Fruit fly (Drosophila melanogaster) whole organism, embryonic: ENCODE measurements around the gene CG32176.

Experiments used
- Blimp-1 ChIP-seq: fragments of 200-800 bp; sonication (Bioruptor generic); optimal IDR thresholded peaks from 3 replicates; lab custom pipeline; 2018; ENCODE audit warnings: missing biosample characterization, missing genetic modification characterization, mild to moderate bottlenecking, moderate library complexity, missing genetic modification reagents
- CG11560 ChIP-seq: fragments of 200-800 bp; sonication (Bioruptor generic); IDR thresholded peaks from 3 replicates; pipeline ENCODE4 v1.3.6; 2022; ENCODE audit warnings: missing biosample characterization, missing genetic modification characterization
- CG12104 ChIP-seq: fragments of 200-800 bp; sonication (Bioruptor generic); optimal IDR thresholded peaks from 3 replicates; lab custom pipeline; 2016; ENCODE audit warnings: missing biosample characterization, missing genetic modification characterization
- CG1529 ChIP-seq: fragments of 200-800 bp; sonication (Bioruptor generic); optimal IDR thresholded peaks from 3 replicates; lab custom pipeline; 2018; ENCODE audit warnings: missing biosample characterization, missing genetic modification characterization
- CG15514 ChIP-seq: fragments of 200-800 bp; sonication (Bioruptor generic); optimal IDR thresholded peaks from 3 replicates; lab custom pipeline; 2017; ENCODE audit warnings: missing biosample characterization, missing genetic modification characterization, mild to moderate bottlenecking, moderate library complexity, missing genetic modification reagents
- CG1603 ChIP-seq: fragments of 200-800 bp; sonication (Bioruptor generic); optimal IDR thresholded peaks from 2 replicates; lab custom pipeline; 2019; ENCODE audit warnings: missing biosample characterization, mild to moderate bottlenecking, missing genetic modification characterization, moderate library complexity
- CG1647 ChIP-seq: fragments of 200-800 bp; sonication (Bioruptor generic); optimal IDR thresholded peaks from 3 replicates; lab custom pipeline; 2016; ENCODE audit warnings: missing biosample characterization, missing genetic modification characterization
- CG30431 ChIP-seq: fragments of 200-800 bp; sonication (Bioruptor generic); optimal IDR thresholded peaks from 2 replicates; lab custom pipeline; 2017; ENCODE audit warnings: missing biosample characterization, missing genetic modification characterization
- CG31388 ChIP-seq: fragments of 200-800 bp; sonication (Bioruptor generic); optimal IDR thresholded peaks from 2 replicates; lab custom pipeline; 2016; ENCODE audit warnings: missing biosample characterization, missing genetic modification characterization
- CG32772 ChIP-seq: fragments of 200-800 bp; sonication (Bioruptor generic); IDR thresholded peaks from 2 replicates; pipeline ENCODE4 v1.3.6; 2022; ENCODE audit warnings: missing biosample characterization, missing genetic modification characterization
- CG33213 ChIP-seq: fragments of 200-800 bp; sonication (Bioruptor generic); optimal IDR thresholded peaks from 3 replicates; lab custom pipeline; 2016; ENCODE audit warnings: missing biosample characterization, missing genetic modification characterization
- CG3407 ChIP-seq: fragments of 200-800 bp; sonication (Bioruptor generic); optimal IDR thresholded peaks from 2 replicates; lab custom pipeline; 2018; ENCODE audit warnings: missing biosample characterization, mild to moderate bottlenecking, missing genetic modification characterization
- CG3726 ChIP-seq: fragments of 200-800 bp; sonication (Bioruptor generic); IDR thresholded peaks from 3 replicates; pipeline ENCODE4, ENCODE4 v1.3.6; 2022; ENCODE audit warnings: missing biosample characterization, missing genetic modification characterization
- CG5953 ChIP-seq: fragments of 200-800 bp; sonication (Bioruptor generic); IDR thresholded peaks from 2 replicates; pipeline ENCODE4 v1.3.6; 2022; ENCODE audit warnings: missing biosample characterization, missing genetic modification characterization
- CG8359 ChIP-seq: fragments of 200-800 bp; sonication (Bioruptor generic); optimal IDR thresholded peaks from 2 replicates; lab custom pipeline; 2017; ENCODE audit warnings: missing biosample characterization, mild to moderate bottlenecking, missing genetic modification characterization, borderline replicate concordance
- CHES-1-like ChIP-seq: fragments of 200-800 bp; sonication (Bioruptor generic); optimal IDR thresholded peaks from 2 replicates; lab custom pipeline; 2016; ENCODE audit warnings: missing biosample characterization, missing genetic modification characterization
- Dll ChIP-seq: fragments of 200-800 bp; sonication (Bioruptor generic); IDR thresholded peaks from 4 replicates; pipeline ENCODE4 v1.3.6; 2022; ENCODE audit warnings: missing biosample characterization, missing genetic modification characterization; ENCODE audit not compliant: partially characterized antibody
- Doc2 ChIP-seq: fragments of 200-800 bp; sonication (Bioruptor generic); IDR thresholded peaks from 2 replicates; pipeline ENCODE4 v1.3.6; 2022; ENCODE audit warnings: missing biosample characterization, missing genetic modification characterization
- Fer2 ChIP-seq: fragments of 200-800 bp; sonication (Bioruptor generic); optimal IDR thresholded peaks from 2 replicates; lab custom pipeline; 2018; ENCODE audit warnings: missing biosample characterization, mild to moderate bottlenecking, missing genetic modification characterization, moderate library complexity
- Hand ChIP-seq: fragments of 200-800 bp; sonication (Bioruptor generic); optimal IDR thresholded peaks from 2 replicates; lab custom pipeline; 2017; ENCODE audit warnings: mild to moderate bottlenecking, missing biosample characterization, missing genetic modification reagents, missing genetic modification characterization
- HmgZ ChIP-seq: fragments of 200-800 bp; sonication (Bioruptor generic); optimal IDR thresholded peaks from 2 replicates; lab custom pipeline; 2018; ENCODE audit warnings: missing biosample characterization, mild to moderate bottlenecking, missing genetic modification characterization
- Hr51 ChIP-seq, 2 experiments: fragments of 200-800 bp; sonication (Bioruptor generic); optimal IDR thresholded peaks; 2 replicates in 1 of 2; 3 replicates in 1 of 2; lab custom pipeline; 2016 to 2018; ENCODE audit warnings: missing biosample characterization in 2 of 2, missing genetic modification characterization in 2 of 2, mild to moderate bottlenecking in 1 of 2, moderate library complexity in 1 of 2
- MBD-R2 ChIP-seq: fragments of 200-800 bp; sonication (Bioruptor generic); IDR thresholded peaks from 2 replicates; pipeline ENCODE4 v1.3.6; 2022; ENCODE audit warnings: missing biosample characterization, missing genetic modification characterization
- Ravus ChIP-seq: fragments of 200-800 bp; sonication (Bioruptor generic); IDR thresholded peaks from 2 replicates; pipeline ENCODE4 v1.3.6; 2022; ENCODE audit warnings: missing biosample characterization, missing genetic modification characterization
- Sox102F ChIP-seq: fragments of 200-800 bp; sonication (Bioruptor generic); optimal IDR thresholded peaks from 2 replicates; lab custom pipeline; 2018; ENCODE audit warnings: missing biosample characterization, mild to moderate bottlenecking, missing genetic modification characterization, moderate library complexity
- Sry-δ ChIP-seq: fragments of 200-800 bp; sonication (Bioruptor generic); optimal IDR thresholded peaks from 2 replicates; lab custom pipeline; 2016; ENCODE audit warnings: missing biosample characterization, missing genetic modification characterization
- Trl ChIP-seq, 3 experiments: fragments of >200 bp in 2 of 3; fragments of 200-800 bp in 1 of 3; sonication (Bioruptor generic) in 1 of 3; optimal IDR thresholded peaks; 2 replicates in 1 of 3; 3 replicates in 2 of 3; lab custom pipeline; 2016 to 2017; ENCODE audit warnings: missing biosample characterization in 1 of 3, missing genetic modification characterization in 1 of 3
- ab ChIP-seq: fragments of 200-800 bp; sonication (Bioruptor generic); optimal IDR thresholded peaks from 2 replicates; lab custom pipeline; 2016; ENCODE audit warnings: missing biosample characterization, missing genetic modification characterization
- bab2 ChIP-seq: fragments of 200-800 bp; sonication (Bioruptor generic); optimal IDR thresholded peaks from 2 replicates; lab custom pipeline; 2016; ENCODE audit warnings: missing biosample characterization, missing genetic modification characterization
- bbx ChIP-seq: fragments of 200-800 bp; sonication (Bioruptor generic); IDR thresholded peaks from 2 replicates; pipeline ENCODE4 v1.3.6; 2022; ENCODE audit warnings: missing biosample characterization, missing genetic modification characterization; ENCODE audit not compliant: partially characterized antibody
- bigmax ChIP-seq: fragments of 200-800 bp; sonication (Bioruptor generic); optimal IDR thresholded peaks from 2 replicates; lab custom pipeline; 2018; ENCODE audit warnings: missing biosample characterization, mild to moderate bottlenecking, missing genetic modification characterization
- disco-r ChIP-seq: fragments of 200-800 bp; sonication (Bioruptor generic); optimal IDR thresholded peaks from 2 replicates; lab custom pipeline; 2016; ENCODE audit warnings: missing biosample characterization, missing genetic modification characterization
- eyg ChIP-seq: fragments of 200-800 bp; sonication (Bioruptor generic); optimal IDR thresholded peaks from 3 replicates; lab custom pipeline; 2016; ENCODE audit warnings: missing biosample characterization, missing genetic modification characterization
- gcm ChIP-seq: fragments of 200-800 bp; sonication (Bioruptor generic); optimal IDR thresholded peaks from 2 replicates; lab custom pipeline; 2019; ENCODE audit warnings: missing biosample characterization, mild to moderate bottlenecking, missing genetic modification characterization, moderate library complexity
- gem ChIP-seq: fragments of 200-800 bp; sonication (Bioruptor generic); optimal IDR thresholded peaks from 2 replicates; lab custom pipeline; 2019; ENCODE audit warnings: missing biosample characterization, mild to moderate bottlenecking, missing genetic modification characterization, moderate library complexity
- jing ChIP-seq: fragments of 200-800 bp; sonication (Bioruptor generic); optimal IDR thresholded peaks from 2 replicates; lab custom pipeline; 2018; ENCODE audit warnings: missing biosample characterization, mild to moderate bottlenecking, missing genetic modification characterization
- lilli ChIP-seq: fragments of 200-800 bp; sonication (Bioruptor generic); optimal IDR thresholded peaks from 3 replicates; lab custom pipeline; 2016; ENCODE audit warnings: missing biosample characterization, missing genetic modification characterization
- lmd ChIP-seq: fragments of 200-800 bp; sonication (Bioruptor generic); IDR thresholded peaks from 2 replicates; pipeline ENCODE4 v1.3.6; 2022; ENCODE audit warnings: missing biosample characterization, missing genetic modification characterization
- luna ChIP-seq: fragments of 200-800 bp; sonication (Bioruptor generic); optimal IDR thresholded peaks from 2 replicates; lab custom pipeline; 2016; ENCODE audit warnings: missing biosample characterization, missing genetic modification characterization
- mam ChIP-seq: fragments of 200-800 bp; sonication (Bioruptor generic); optimal IDR thresholded peaks from 3 replicates; lab custom pipeline; 2016; ENCODE audit warnings: missing biosample characterization, missing genetic modification characterization
- nmo ChIP-seq: fragments of 200-800 bp; sonication (Bioruptor generic); optimal IDR thresholded peaks from 2 replicates; lab custom pipeline; 2018; ENCODE audit warnings: missing biosample characterization, mild to moderate bottlenecking, missing genetic modification characterization, moderate library complexity
- oc ChIP-seq: fragments of 200-800 bp; sonication (Bioruptor generic); optimal IDR thresholded peaks from 2 replicates; lab custom pipeline; 2018; ENCODE audit warnings: missing biosample characterization, mild to moderate bottlenecking, missing genetic modification characterization, moderate library complexity
- otp ChIP-seq: fragments of 200-800 bp; sonication (Bioruptor generic); IDR thresholded peaks from 3 replicates; pipeline ENCODE4, ENCODE4 v1.3.6; 2022; ENCODE audit warnings: missing biosample characterization, missing genetic modification characterization
- sc ChIP-seq, 3 experiments: fragments of >200 bp in 2 of 3; fragments of 200-800 bp in 1 of 3; sonication (Bioruptor generic) in 1 of 3; optimal IDR thresholded peaks; 2 replicates in 2 of 3; 3 replicates in 1 of 3; lab custom pipeline; 2017; ENCODE audit warnings: mild to moderate bottlenecking in 1 of 3, missing biosample characterization in 1 of 3, missing genetic modification characterization in 1 of 3, missing genetic modification reagents in 1 of 3
- sd ChIP-seq: fragments of 200-800 bp; sonication (Bioruptor generic); optimal IDR thresholded peaks from 3 replicates; lab custom pipeline; 2018; ENCODE audit warnings: missing biosample characterization, mild to moderate bottlenecking, missing genetic modification characterization, moderate library complexity
- sima ChIP-seq: fragments of 200-800 bp; sonication (Bioruptor generic); optimal IDR thresholded peaks from 2 replicates; lab custom pipeline; 2016; ENCODE audit warnings: missing biosample characterization, missing genetic modification characterization
- ssp ChIP-seq: fragments of 200-800 bp; sonication (Bioruptor generic); IDR thresholded peaks from 2 replicates; pipeline ENCODE4 v1.3.6; 2022; ENCODE audit warnings: missing biosample characterization, missing genetic modification characterization
- trem ChIP-seq: fragments of 200-800 bp; optimal IDR thresholded peaks from 3 replicates; lab custom pipeline; 2019; ENCODE audit warnings: missing biosample characterization, mild to moderate bottlenecking, missing genetic modification characterization, moderate library complexity
- zen2 ChIP-seq: fragments of 200-800 bp; sonication (Bioruptor generic); IDR thresholded peaks from 3 replicates; pipeline ENCODE4 v1.3.6; 2022; ENCODE audit warnings: missing biosample characterization, missing genetic modification characterization; ENCODE audit not compliant: partially characterized antibody

Gene CG32176

dm6 chr3L:17433555-17433954 lies at the start of gene CG32176, which contains the start of gene Coq4 (continued):
- TF ChIP-seq CG33213: peak; percentile 97
- peak; percentile 93 for TF ChIP-seq CG1529
- TF ChIP-seq otp (GFP tag; lab: Robert Waterston, UW): peak; percentile 98
- peak; percentile 97 for TF ChIP-seq CG30431 (GFP tag; lab: Kevin White, UChicago)
- peak; percentile 98 for TF ChIP-seq nmo (GFP tag; lab: Kevin White, UChicago)
- peak; percentile 99 for TF ChIP-seq Sox102F (GFP tag; lab: Kevin White, UChicago)
- TF ChIP-seq gem (tag; lab: Kevin White, UChicago): peak; percentile 99
- peak; percentile 98 for TF ChIP-seq CG1647 (GFP tag; lab: Kevin White, UChicago)
- TF ChIP-seq bab2: peak; percentile 98
- TF ChIP-seq jing (GFP tag; lab: Kevin White, UChicago): peak; percentile 97
- TF ChIP-seq CG12104 (GFP tag; lab: Kevin White, UChicago): peak; percentile 94
- TF ChIP-seq HmgZ (tag; lab: Kevin White, UChicago): peak; percentile 99
- no peak; the same call in 2 of the 3 replicates for TF ChIP-seq zen2 (GFP tag; lab: Robert Waterston, UW)
- TF ChIP-seq CG32772 (GFP tag; lab: Robert Waterston, UW): peak; percentile 98
- peak; percentile 88 for TF ChIP-seq sd (tag; lab: Kevin White, UChicago)
- peak; percentile 98 for TF ChIP-seq CG3726 (GFP tag; lab: Robert Waterston, UW)
- TF ChIP-seq sima (GFP tag; lab: Kevin White, UChicago): peak; percentile 92
- no peak for TF ChIP-seq Trl (optimal IDR thresholded peaks at IDR 0.05; lab: Kevin White, UChicago)
- peak; percentile 99 for TF ChIP-seq Trl (GFP tag; optimal IDR thresholded peaks at IDR 0.05; lab: Kevin White, UChicago)
- peak; percentile 93 for TF ChIP-seq CG3407 (GFP tag; lab: Kevin White, UChicago)
- peak; percentile 89 for TF ChIP-seq CG11560
- peak; percentile 98 for TF ChIP-seq CHES-1-like (GFP tag; lab: Kevin White, UChicago)
- peak; percentile 84 for TF ChIP-seq Hand (GFP tag; lab: Kevin White, UChicago)
- TF ChIP-seq Hr51 (GFP tag; optimal IDR thresholded peaks at IDR 0.05; lab: Kevin White, UChicago): peak; percentile 98 to 99
- TF ChIP-seq Sry-δ (GFP tag; lab: Kevin White, UChicago): peak; percentile 76
- peak; percentile 94 for TF ChIP-seq trem (tag; lab: Kevin White, UChicago)
- peak; percentile 98 for TF ChIP-seq oc (tag; lab: Kevin White, UChicago)
- TF ChIP-seq Dll: peak; percentile 65; the same call in 3 of the 4 replicates
- TF ChIP-seq CG5953: peak; percentile 96
- TF ChIP-seq ssp (GFP tag; lab: Robert Waterston, UW): peak; percentile 92
- TF ChIP-seq MBD-R2 (GFP tag; lab: Robert Waterston, UW): peak; percentile 99
- TF ChIP-seq sc (optimal IDR thresholded peaks at IDR 0.05; lab: Kevin White, UChicago): no peak
- TF ChIP-seq sc (GFP tag; optimal IDR thresholded peaks at IDR 0.05; lab: Kevin White, UChicago): peak; percentile 95
- peak; percentile 96 for TF ChIP-seq Blimp-1 (GFP tag; lab: Kevin White, UChicago)
- TF ChIP-seq lmd (GFP tag; lab: Robert Waterston, UW): peak; percentile 98
- peak; percentile 62 for TF ChIP-seq bigmax
- peak; percentile 96 for TF ChIP-seq disco-r (GFP tag; lab: Kevin White, UChicago)
- peak; percentile 94 for TF ChIP-seq Ravus (GFP tag; lab: Robert Waterston, UW)
- peak; percentile 99 for TF ChIP-seq mam (GFP tag; lab: Kevin White, UChicago)
- TF ChIP-seq gcm (GFP tag; lab: Kevin White, UChicago): peak; percentile 98
- TF ChIP-seq Fer2 (tag; lab: Kevin White, UChicago): peak; percentile 97
- TF ChIP-seq eyg (GFP tag; lab: Kevin White, UChicago): peak; percentile 97
- peak; percentile 96 for TF ChIP-seq luna (GFP tag; lab: Kevin White, UChicago)
- peak; percentile 96 for TF ChIP-seq CG31388
- peak; percentile 68; the same call in 1 of the 2 replicates for TF ChIP-seq bbx (GFP tag; lab: Robert Waterston, UW)
- TF ChIP-seq Doc2: peak; percentile 95
- peak; percentile 98 for TF ChIP-seq CG1603
- peak; percentile 100 for TF ChIP-seq lilli (GFP tag; lab: Kevin White, UChicago)
- peak; percentile 96 for TF ChIP-seq ab (GFP tag; lab: Kevin White, UChicago)
- peak; percentile 90 for TF ChIP-seq CG8359 (GFP tag; lab: Kevin White, UChicago)
- peak; percentile 93 for TF ChIP-seq CG15514 (GFP tag; lab: Kevin White, UChicago)
